Worm (Caenorhabditis elegans) whole organism, early embryonic: ENCODE measurements around the gene B0432.14.

ENCODE experiments used
- B0310.2 ChIP-seq: sonication (generic microtip); optimal IDR thresholded peaks from 2 replicates; lab custom pipeline; 2016; ENCODE audit warnings: mild to moderate bottlenecking, missing genetic modification characterization, missing compliant biosample characterization
- F13C5.2 ChIP-seq: sonication (generic microtip); optimal IDR thresholded peaks from 2 replicates; lab custom pipeline; 2017; ENCODE audit warnings: mild to moderate bottlenecking, missing genetic modification characterization, inconsistent platforms, missing compliant biosample characterization
- aly-1 ChIP-seq: sonication (generic microtip); optimal IDR thresholded peaks from 2 replicates; lab custom pipeline; 2016; ENCODE audit warnings: missing genetic modification characterization, missing compliant biosample characterization
- ama-1 ChIP-seq: fragments of 150-350 bp; optimal IDR thresholded peaks from 2 replicates; lab custom pipeline; 2014
- ceh-13 ChIP-seq: fragments of 200-800 bp; sonication (Bioruptor generic); optimal IDR thresholded peaks from 2 replicates; lab custom pipeline; 2018; ENCODE audit warnings: mild to moderate bottlenecking, missing genetic modification characterization, missing compliant biosample characterization
- ceh-36 ChIP-seq: sonication (generic microtip); optimal IDR thresholded peaks from 2 replicates; lab custom pipeline; 2016; ENCODE audit warnings: missing genetic modification characterization, inconsistent platforms, missing compliant biosample characterization
- ets-7 ChIP-seq: sonication (generic microtip); optimal IDR thresholded peaks from 2 replicates; lab custom pipeline; 2016; ENCODE audit warnings: missing genotype, missing genetic modification characterization, missing compliant biosample characterization
- flt-1 ChIP-seq: fragments of 200-800 bp; sonication (Bioruptor generic); IDR thresholded peaks from 2 replicates; pipeline ENCODE4 v1.3.6; 2022; ENCODE audit warnings: missing genetic modification characterization, missing compliant biosample characterization
- hmbx-1 ChIP-seq: sonication (generic microtip); optimal IDR thresholded peaks from 2 replicates; lab custom pipeline; 2016; ENCODE audit warnings: mild to moderate bottlenecking, missing genetic modification characterization, missing compliant biosample characterization
- hmg-4 ChIP-seq: fragments of 200-800 bp; sonication (Bioruptor generic); optimal IDR thresholded peaks from 2 replicates; lab custom pipeline; 2018; ENCODE audit warnings: mild to moderate bottlenecking, missing genetic modification characterization, missing compliant biosample characterization
- hnd-1 ChIP-seq: sonication (generic microtip); optimal IDR thresholded peaks from 2 replicates; lab custom pipeline; 2016; ENCODE audit warnings: missing genetic modification characterization, missing compliant biosample characterization
- pes-1 ChIP-seq: fragments of 200-800 bp; sonication (Bioruptor generic); IDR thresholded peaks from 2 replicates; pipeline ENCODE4 v1.3.6; 2022; ENCODE audit warnings: missing genetic modification reagents, missing genetic modification characterization, missing compliant biosample characterization
- scrt-1 ChIP-seq: fragments of 200-800 bp; sonication (Bioruptor generic); IDR thresholded peaks from 2 replicates; pipeline ENCODE4 v1.3.6; 2022; ENCODE audit warnings: missing genetic modification characterization, missing compliant biosample characterization
- sea-1 ChIP-seq: fragments of 200-800 bp; sonication (Bioruptor generic); conservative IDR thresholded peaks from 2 replicates; pipeline ENCODE4 v1.3.6; 2022; ENCODE audit warnings: missing genetic modification characterization, missing compliant biosample characterization
- tbx-11 ChIP-seq: fragments of 200-800 bp; sonication (Bioruptor generic); IDR thresholded peaks from 2 replicates; pipeline ENCODE4 v1.3.6; 2022; ENCODE audit warnings: missing genetic modification characterization, missing compliant biosample characterization
- tbx-37 ChIP-seq: fragments of 200-800 bp; sonication (Bioruptor generic); conservative IDR thresholded peaks from 2 replicates; pipeline ENCODE4 v1.3.6; 2022; ENCODE audit warnings: missing genetic modification reagents, missing genetic modification characterization, missing compliant biosample characterization
- tra-4 ChIP-seq: sonication (generic microtip); optimal IDR thresholded peaks from 2 replicates; lab custom pipeline; 2017; ENCODE audit warnings: missing genetic modification characterization, missing compliant biosample characterization

The B0432.14 gene

ce11 chrII:264053-264452 is at the start of gene B0432.14:
Gene B0432.14, plus strand, starts transcription at chrII:264353.
- no peak for TF ChIP-seq hmbx-1 (tag; lab: Kevin White, UChicago)
- no peak for TF ChIP-seq ets-7 (tag; lab: Kevin White, UChicago)
- TF ChIP-seq sea-1, result no peak
- TF ChIP-seq hmg-4, result no peak
- TF ChIP-seq F13C5.2 (tag; lab: Kevin White, UChicago), result no peak
- TF ChIP-seq hnd-1, result no peak
- no peak for TF ChIP-seq tbx-11 (GFP tag; lab: Robert Waterston, UW)
- no peak for TF ChIP-seq tbx-37 (GFP tag; lab: Robert Waterston, UW)

ce11 chrII:216598-216997 is 47.6 kb upstream of the B0432.14 start, which contains the start of gene F48A11.4:
Gene F48A11.4, minus strand, starts transcription at chrII:216621.
- TF ChIP-seq ceh-13 (GFP tag; lab: Kevin White, UChicago) (no peak), tbx-37 (GFP tag; lab: Robert Waterston, UW) (peak; percentile 52), hmg-4 (peak; percentile 44), sea-1 (0 out of 2 replicates have a peak, but pooled peaks have one; percentile 41), ama-1 (lab: Kevin White, UChicago) (no peak), aly-1 (no peak), B0310.2 (no peak), hmbx-1 (tag; lab: Kevin White, UChicago) (peak; percentile 47), tbx-11 (GFP tag; lab: Robert Waterston, UW) (0 out of 2 replicates have a peak, but pooled peaks have one; percentile 23), tra-4 (tag; lab: Kevin White, UChicago) (no peak), ets-7 (tag; lab: Kevin White, UChicago) (no peak), F13C5.2 (tag; lab: Kevin White, UChicago) (peak; percentile 77), hnd-1 (no peak), flt-1 (GFP tag; lab: Robert Waterston, UW) (peak; percentile 57; the same call in 1 of the 2 replicates), pes-1 (GFP tag; lab: Robert Waterston, UW) (peak; percentile 11; the same call in 1 of the 2 replicates), scrt-1 (GFP tag; lab: Robert Waterston, UW) (no peak), ceh-36 (tag; lab: Kevin White, UChicago) (no peak)

- TF ChIP-seq flt-1 (GFP tag; lab: Robert Waterston, UW) (no peak), tbx-11 (GFP tag; lab: Robert Waterston, UW) (no peak), tbx-37 (GFP tag; lab: Robert Waterston, UW) (no peak), sea-1 (no peak), scrt-1 (GFP tag; lab: Robert Waterston, UW) (no peak)
These were observed 46.8 kb upstream of the B0432.14 start for ce11 chrII:217308-217707.

ce11 chrII:219846-220503 is 44.2 kb upstream of the B0432.14 start:
- no peak for TF ChIP-seq sea-1
- TF ChIP-seq ets-7 (tag; lab: Kevin White, UChicago), result no peak
- no peak for TF ChIP-seq aly-1
- TF ChIP-seq tra-4 (tag; lab: Kevin White, UChicago), result no peak
- TF ChIP-seq hmg-4, result no peak
- no peak for TF ChIP-seq hnd-1

- TF ChIP-seq aly-1 (no peak), B0310.2 (no peak), hmg-4 (no peak), ceh-36 (tag; lab: Kevin White, UChicago) (no peak), tbx-11 (GFP tag; lab: Robert Waterston, UW) (no peak), tbx-37 (GFP tag; lab: Robert Waterston, UW) (no peak), tra-4 (tag; lab: Kevin White, UChicago) (no peak), flt-1 (GFP tag; lab: Robert Waterston, UW) (no peak), ets-7 (tag; lab: Kevin White, UChicago) (no peak), ama-1 (lab: Kevin White, UChicago) (no peak), ceh-13 (GFP tag; lab: Kevin White, UChicago) (no peak), F13C5.2 (tag; lab: Kevin White, UChicago) (no peak)
These were observed 43.6 kb upstream of the B0432.14 start, which contains the start of gene ubxn-3 for ce11 chrII:220602-221001. Gene ubxn-3, minus strand, starts transcription at chrII:220667.

- TF ChIP-seq sea-1 (no peak), scrt-1 (GFP tag; lab: Robert Waterston, UW) (no peak), B0310.2 (no peak), flt-1 (GFP tag; lab: Robert Waterston, UW) (no peak), hmg-4 (peak; percentile 58), ceh-13 (GFP tag; lab: Kevin White, UChicago) (no peak), tbx-37 (GFP tag; lab: Robert Waterston, UW) (no peak), tra-4 (tag; lab: Kevin White, UChicago) (no peak), ceh-36 (tag; lab: Kevin White, UChicago) (no peak), ets-7 (tag; lab: Kevin White, UChicago) (no peak), hmbx-1 (tag; lab: Kevin White, UChicago) (no peak), aly-1 (peak; percentile 45), ama-1 (lab: Kevin White, UChicago) (no peak), hnd-1 (no peak)
These were observed 42.9 kb upstream of the B0432.14 start for ce11 chrII:221212-221611.

ce11 chrII:232641-233040 is 31.5 kb upstream of the B0432.14 start, which contains the start of gene Y43H11AL.1:
Gene Y43H11AL.1, minus strand, starts transcription at chrII:232741.
- TF ChIP-seq tbx-11 (GFP tag; lab: Robert Waterston, UW), result no peak
- no peak for TF ChIP-seq ama-1 (lab: Kevin White, UChicago)
- TF ChIP-seq ets-7 (tag; lab: Kevin White, UChicago), result no peak
- no peak for TF ChIP-seq ceh-13 (GFP tag; lab: Kevin White, UChicago)
- no peak for TF ChIP-seq flt-1 (GFP tag; lab: Robert Waterston, UW)
- TF ChIP-seq B0310.2, result no peak
- TF ChIP-seq F13C5.2 (tag; lab: Kevin White, UChicago), result no peak
- no peak for TF ChIP-seq hnd-1
- TF ChIP-seq tbx-37 (GFP tag; lab: Robert Waterston, UW), result no peak
- TF ChIP-seq pes-1 (GFP tag; lab: Robert Waterston, UW), result no peak
- TF ChIP-seq scrt-1 (GFP tag; lab: Robert Waterston, UW), result no peak
